Fruit fly (Drosophila melanogaster): ENCODE data around the gene Tcs5.
A peak's percentile ranks its signal among the peaks of the same experiment; 100 is the strongest.

Tcs5 gene

dm6 chr3L:5184860-5185639, 45.9 kb upstream of the Tcs5 start (continued):
- TF ChIP-seq CG34422 (GFP tag; IDR thresholded peaks at IDR 0.05) (peak; percentile 16; the same call in 1 of the 3 replicates), sc (optimal IDR thresholded peaks at IDR 0.05) (no peak), sc (GFP tag; optimal IDR thresholded peaks at IDR 0.05) (no peak), toy (GFP tag; IDR thresholded peaks at IDR 0.05) (no peak), CG9797 (GFP tag; optimal IDR thresholded peaks at IDR 0.05) (no peak), stc (GFP tag; IDR thresholded peaks at IDR 0.05) (peak; percentile 37; the same call in 1 of the 2 replicates), CG3726 (GFP tag; IDR thresholded peaks at IDR 0.05) (no peak), CTCF (GFP tag; optimal IDR thresholded peaks at IDR 0.05) (no peak), zfh2 (GFP tag; optimal IDR thresholded peaks at IDR 0.05) (peak; percentile 48), Lim3 (GFP tag; IDR thresholded peaks at IDR 0.05) (no peak), Dip2 (GFP tag; IDR thresholded peaks at IDR 0.05) (no peak), CG12769 (tag; optimal IDR thresholded peaks at IDR 0.05) (no peak), Mad (GFP tag; optimal IDR thresholded peaks at IDR 0.05) (peak; percentile 10), CG8290 (GFP tag; optimal IDR thresholded peaks at IDR 0.05) (no peak), CG8290 (tag; optimal IDR thresholded peaks at IDR 0.05) (peak in 1 of 2 experiments; percentile 8), Mrtf (GFP tag; IDR thresholded peaks at IDR 0.05) (no peak), NC2β (GFP tag; optimal IDR thresholded peaks at IDR 0.05) (no peak), Hsf (GFP tag; optimal IDR thresholded peaks at IDR 0.05) (peak; percentile 31), sna (GFP tag; IDR thresholded peaks at IDR 0.05; ENCODE audit: partially characterized antibody) (peak; percentile 73), Myb (GFP tag; optimal IDR thresholded peaks at IDR 0.05) (peak; percentile 38), fu2 (GFP tag; optimal IDR thresholded peaks at IDR 0.05) (peak; percentile 65), CG11723 (GFP tag; optimal IDR thresholded peaks at IDR 0.05) (peak; percentile 22), CG6654 (GFP tag; optimal IDR thresholded peaks at IDR 0.05) (peak; percentile 32), CG13894 (tag; optimal IDR thresholded peaks at IDR 0.05) (no peak), Atf6 (GFP tag; IDR thresholded peaks at IDR 0.05) (no peak), dimm (GFP tag; IDR thresholded peaks at IDR 0.05) (no peak), wor (GFP tag; IDR thresholded peaks at IDR 0.05) (no peak), CG11504 (tag; optimal IDR thresholded peaks at IDR 0.05) (peak; percentile 73), onecut (GFP tag; IDR thresholded peaks at IDR 0.05) (no peak), CG6683 (GFP tag; optimal IDR thresholded peaks at IDR 0.05) (no peak), sens (GFP tag) (peak; percentile 24), chn (GFP tag; optimal IDR thresholded peaks at IDR 0.05) (peak; percentile 24), CG7357 (GFP tag; IDR thresholded peaks at IDR 0.05) (no peak), CG11695 (GFP tag; IDR thresholded peaks at IDR 0.05) (peak; percentile 61; the same call in 1 of the 3 replicates), fd64A (GFP tag; optimal IDR thresholded peaks at IDR 0.05) (peak; percentile 10), Side (GFP tag; optimal IDR thresholded peaks at IDR 0.05) (no peak), Usf (GFP tag; optimal IDR thresholded peaks at IDR 0.05) (peak; percentile 39), trem (tag; optimal IDR thresholded peaks at IDR 0.05) (no peak), CG1603 (tag; optimal IDR thresholded peaks at IDR 0.05) (peak; percentile 6), schlank (tag; optimal IDR thresholded peaks at IDR 0.05) (no peak), CG32772 (GFP tag; IDR thresholded peaks at IDR 0.05) (0 out of 2 replicates have a peak, but pooled peaks have one; percentile 11), kah (GFP tag; optimal IDR thresholded peaks at IDR 0.05) (no peak), CG2120 (GFP tag; optimal IDR thresholded peaks at IDR 0.05) (peak; percentile 74), CG11560 (tag; IDR thresholded peaks at IDR 0.05) (peak; percentile 53; the same call in 1 of the 3 replicates), CG34376 (GFP tag; optimal IDR thresholded peaks at IDR 0.05) (peak; percentile 9), Gug (GFP tag; IDR thresholded peaks at IDR 0.05) (0 out of 4 replicates have a peak, but pooled peaks have one; percentile 19), CG31388 (GFP tag; optimal IDR thresholded peaks at IDR 0.05) (no peak), CG1233 (GFP tag; optimal IDR thresholded peaks at IDR 0.05) (no peak), CG7963 (GFP tag; IDR thresholded peaks at IDR 0.05; ENCODE audit: partially characterized antibody) (no peak), Dek (tag; optimal IDR thresholded peaks at IDR 0.05) (peak; percentile 52), nmo (GFP tag; optimal IDR thresholded peaks at IDR 0.05) (peak; percentile 54), CG4328 (GFP tag; optimal IDR thresholded peaks at IDR 0.05) (no peak)

Data from whole organism, embryonic.